Fruit fly (Drosophila melanogaster) whole organism, embryonic: Measurements from ENCODE around the gene Ns4.

Experiments
- ATbp ChIP-seq: fragments of 200-800 bp; sonication (Bioruptor generic); optimal IDR thresholded peaks from 2 replicates; lab custom pipeline; 2017; ENCODE audit warnings: missing biosample characterization, mild to moderate bottlenecking, missing genetic modification characterization, missing genetic modification reagents
- Abd-B ChIP-seq: fragments of 200-800 bp; sonication (Bioruptor generic); optimal IDR thresholded peaks from 2 replicates; lab custom pipeline; 2018; ENCODE audit warnings: missing biosample characterization, mild to moderate bottlenecking, missing genetic modification characterization, moderate library complexity
- Atf3 ChIP-seq: fragments of 200-800 bp; sonication (Bioruptor generic); optimal IDR thresholded peaks from 3 replicates; lab custom pipeline; 2016; ENCODE audit warnings: missing biosample characterization, missing genetic modification characterization
- CG10267 ChIP-seq: fragments of 200-800 bp; sonication (Bioruptor generic); optimal IDR thresholded peaks from 2 replicates; lab custom pipeline; 2018; ENCODE audit warnings: missing biosample characterization, mild to moderate bottlenecking, missing genetic modification characterization, moderate library complexity
- CG10321 ChIP-seq: fragments of 200-800 bp; sonication (Bioruptor generic); IDR thresholded peaks from 2 replicates; pipeline ENCODE4 v1.3.6; 2022; ENCODE audit warnings: missing biosample characterization, missing genetic modification characterization
- CG10431 ChIP-seq: fragments of 200-800 bp; sonication (Bioruptor generic); optimal IDR thresholded peaks from 3 replicates; lab custom pipeline; 2018; ENCODE audit warnings: missing biosample characterization, mild to moderate bottlenecking, missing genetic modification characterization
- CG11398 ChIP-seq: fragments of 200-800 bp; sonication (Bioruptor generic); optimal IDR thresholded peaks from 2 replicates; lab custom pipeline; 2016; ENCODE audit warnings: missing biosample characterization, missing genetic modification characterization
- CG11695 ChIP-seq: fragments of 200-800 bp; sonication (Bioruptor generic); IDR thresholded peaks from 3 replicates; pipeline ENCODE4 v1.3.6; 2022; ENCODE audit warnings: missing biosample characterization, missing genetic modification characterization
- CG12104 ChIP-seq: fragments of 200-800 bp; sonication (Bioruptor generic); optimal IDR thresholded peaks from 3 replicates; lab custom pipeline; 2016; ENCODE audit warnings: missing biosample characterization, missing genetic modification characterization
- CG12219 ChIP-seq: fragments of 200-800 bp; sonication (Bioruptor generic); optimal IDR thresholded peaks from 3 replicates; lab custom pipeline; 2018; ENCODE audit warnings: missing biosample characterization, mild to moderate bottlenecking, missing genetic modification characterization
- CG13624 ChIP-seq: fragments of 200-800 bp; sonication (Bioruptor generic); optimal IDR thresholded peaks from 2 replicates; lab custom pipeline; 2016; ENCODE audit warnings: missing biosample characterization, missing genetic modification characterization
- CG14014 ChIP-seq: fragments of 200-800 bp; sonication (Bioruptor generic); IDR thresholded peaks from 2 replicates; pipeline ENCODE4 v1.3.6; 2022; ENCODE audit warnings: missing biosample characterization, missing genetic modification characterization
- CG15479 ChIP-seq: fragments of 200-800 bp; sonication (Bioruptor generic); optimal IDR thresholded peaks from 3 replicates; lab custom pipeline; 2019; ENCODE audit warnings: missing biosample characterization, mild to moderate bottlenecking, missing genetic modification characterization, moderate library complexity
- CG17361 ChIP-seq: fragments of 200-800 bp; sonication (Bioruptor generic); IDR thresholded peaks from 3 replicates; pipeline ENCODE4 v1.3.6; 2022; ENCODE audit warnings: missing biosample characterization, missing genetic modification characterization
- CG18476 ChIP-seq: fragments of 200-800 bp; sonication (Bioruptor generic); optimal IDR thresholded peaks from 2 replicates; lab custom pipeline; 2016; ENCODE audit warnings: missing biosample characterization, mild to moderate bottlenecking, missing genetic modification characterization
- CG18619 ChIP-seq: fragments of 200-800 bp; sonication (Bioruptor generic); optimal IDR thresholded peaks from 3 replicates; lab custom pipeline; 2017; ENCODE audit warnings: missing biosample characterization, mild to moderate bottlenecking, missing genetic modification characterization
- CG31388 ChIP-seq: fragments of 200-800 bp; sonication (Bioruptor generic); optimal IDR thresholded peaks from 2 replicates; lab custom pipeline; 2016; ENCODE audit warnings: missing biosample characterization, missing genetic modification characterization
- CG3838 ChIP-seq: fragments of 200-800 bp; sonication (Bioruptor generic); optimal IDR thresholded peaks from 3 replicates; lab custom pipeline; 2016; ENCODE audit warnings: missing biosample characterization, missing genetic modification characterization
- CG43689 ChIP-seq: fragments of 200-800 bp; sonication (Bioruptor generic); IDR thresholded peaks from 2 replicates; pipeline ENCODE4 v1.3.6; 2022; ENCODE audit warnings: missing biosample characterization, missing genetic modification characterization
- CG6272 ChIP-seq: fragments of 200-800 bp; sonication (Bioruptor generic); IDR thresholded peaks from 2 replicates; pipeline ENCODE4 v1.3.6; 2022; ENCODE audit warnings: missing biosample characterization, missing genetic modification characterization
- CG6765 ChIP-seq: fragments of 200-800 bp; sonication (Bioruptor generic); optimal IDR thresholded peaks from 3 replicates; lab custom pipeline; 2017; ENCODE audit warnings: missing biosample characterization, mild to moderate bottlenecking, missing genetic modification characterization
- CG7556 ChIP-seq: fragments of 200-800 bp; sonication (Bioruptor generic); optimal IDR thresholded peaks from 2 replicates; lab custom pipeline; 2017; ENCODE audit warnings: missing biosample characterization, mild to moderate bottlenecking, missing genetic modification characterization
- CG8478 ChIP-seq: fragments of >200 bp; optimal IDR thresholded peaks from 2 replicates; lab custom pipeline; 2018
- Dip3 ChIP-seq: fragments of 200-800 bp; sonication (Bioruptor generic); optimal IDR thresholded peaks from 3 replicates; lab custom pipeline; 2016; ENCODE audit warnings: missing biosample characterization, missing genetic modification characterization
- Doc2 ChIP-seq: fragments of 200-800 bp; sonication (Bioruptor generic); IDR thresholded peaks from 2 replicates; pipeline ENCODE4 v1.3.6; 2022; ENCODE audit warnings: missing biosample characterization, missing genetic modification characterization
- Ets97D ChIP-seq: fragments of 200-800 bp; sonication (Bioruptor generic); optimal IDR thresholded peaks from 3 replicates; lab custom pipeline; 2016; ENCODE audit warnings: missing biosample characterization, missing genetic modification characterization
- Hsf ChIP-seq: fragments of 200-800 bp; sonication (Bioruptor generic); optimal IDR thresholded peaks from 3 replicates; lab custom pipeline; 2016; ENCODE audit warnings: missing biosample characterization, missing genetic modification characterization
- Lhr ChIP-seq: fragments of 200-800 bp; sonication (Bioruptor generic); optimal IDR thresholded peaks from 3 replicates; lab custom pipeline; 2017; ENCODE audit warnings: mild to moderate bottlenecking, missing biosample characterization, missing genetic modification reagents, missing genetic modification characterization
- NC2β ChIP-seq: fragments of 200-800 bp; sonication (Bioruptor generic); optimal IDR thresholded peaks from 2 replicates; lab custom pipeline; 2016; ENCODE audit warnings: missing biosample characterization, missing genetic modification characterization
- Tbp ChIP-seq: fragments of >200 bp; optimal IDR thresholded peaks from 2 replicates; lab custom pipeline; 2018; ENCODE audit warnings: missing biosample characterization, missing genetic modification characterization
- ab ChIP-seq: fragments of 200-800 bp; sonication (Bioruptor generic); optimal IDR thresholded peaks from 2 replicates; lab custom pipeline; 2016; ENCODE audit warnings: missing biosample characterization, missing genetic modification characterization
- btn ChIP-seq: fragments of 200-800 bp; sonication (Bioruptor generic); optimal IDR thresholded peaks from 2 replicates; lab custom pipeline; 2016; ENCODE audit warnings: missing biosample characterization, missing genetic modification characterization
- cwo ChIP-seq: fragments of 200-800 bp; sonication (Bioruptor generic); optimal IDR thresholded peaks from 3 replicates; lab custom pipeline; 2017; ENCODE audit warnings: missing biosample characterization, missing genetic modification characterization, mild to moderate bottlenecking, moderate library complexity, missing genetic modification reagents
- da ChIP-seq: fragments of 200-800 bp; sonication (Bioruptor generic); optimal IDR thresholded peaks from 2 replicates; lab custom pipeline; 2016; ENCODE audit warnings: missing biosample characterization, missing genetic modification characterization
- dmrt11E ChIP-seq: fragments of 200-800 bp; sonication (Bioruptor generic); optimal IDR thresholded peaks from 3 replicates; lab custom pipeline; 2018; ENCODE audit warnings: missing biosample characterization, mild to moderate bottlenecking, missing genetic modification characterization, moderate library complexity
- eve ChIP-seq, 2 experiments: fragments of >200 bp; optimal IDR thresholded peaks; 2 replicates each; lab custom pipeline; 2017; ENCODE audit warnings: missing biosample characterization in 2 of 2, missing genetic modification characterization in 2 of 2
- fu2 ChIP-seq: fragments of 200-800 bp; sonication (Bioruptor generic); optimal IDR thresholded peaks from 2 replicates; lab custom pipeline; 2016; ENCODE audit warnings: missing biosample characterization, missing genetic modification characterization
- gt ChIP-seq: fragments of 200-800 bp; sonication (Bioruptor generic); IDR thresholded peaks from 2 replicates; pipeline ENCODE4 v1.3.6; 2022; ENCODE audit warnings: missing biosample characterization, missing genetic modification characterization
- jumu ChIP-seq: fragments of 200-800 bp; sonication (Bioruptor generic); optimal IDR thresholded peaks from 3 replicates; lab custom pipeline; 2016; ENCODE audit warnings: missing biosample characterization, missing genetic modification characterization
- mld ChIP-seq: fragments of 200-800 bp; sonication (Bioruptor generic); IDR thresholded peaks from 3 replicates; pipeline ENCODE4 v1.3.6; 2022; ENCODE audit warnings: missing biosample characterization, missing genetic modification characterization; ENCODE audit not compliant: partially characterized antibody
- pho ChIP-seq: fragments of 200-800 bp; sonication (Bioruptor generic); optimal IDR thresholded peaks from 2 replicates; lab custom pipeline; 2016; ENCODE audit warnings: missing biosample characterization, missing genetic modification characterization
- shn ChIP-seq: fragments of 200-800 bp; sonication (Bioruptor generic); optimal IDR thresholded peaks from 3 replicates; lab custom pipeline; 2016; ENCODE audit warnings: missing biosample characterization, missing genetic modification characterization
- sr ChIP-seq: fragments of 200-800 bp; sonication (Bioruptor generic); IDR thresholded peaks from 3 replicates; pipeline ENCODE4 v1.3.6; 2022; ENCODE audit warnings: missing biosample characterization, missing genetic modification characterization
- sug ChIP-seq: fragments of 200-800 bp; optimal IDR thresholded peaks from 2 replicates; lab custom pipeline; 2019; ENCODE audit warnings: missing biosample characterization, mild to moderate bottlenecking, missing genetic modification characterization, moderate library complexity
- tll ChIP-seq, 2 experiments: fragments of 200-800 bp in 1 of 2; fragments of >200 bp in 1 of 2; sonication (Bioruptor generic) in 1 of 2; optimal IDR thresholded peaks; 2 replicates each; lab custom pipeline; 2017 to 2019; ENCODE audit warnings: missing biosample characterization in 2 of 2, missing genetic modification characterization in 2 of 2, mild to moderate bottlenecking in 1 of 2, moderate library complexity in 1 of 2
- ttk ChIP-seq: fragments of 200-800 bp; sonication (Bioruptor generic); IDR thresholded peaks from 2 replicates; pipeline ENCODE4 v2.1.2; 2022; ENCODE audit warnings: missing biosample characterization, missing genetic modification characterization
- tup ChIP-seq: fragments of 200-800 bp; sonication (Bioruptor generic); optimal IDR thresholded peaks from 2 replicates; lab custom pipeline; 2016; ENCODE audit warnings: missing biosample characterization, mild to moderate bottlenecking, missing genetic modification characterization, moderate library complexity
- vvl ChIP-seq: fragments of 200-800 bp; sonication (Bioruptor generic); IDR thresholded peaks from 2 replicates; pipeline ENCODE4 v1.3.6; 2022; ENCODE audit warnings: missing biosample characterization, missing genetic modification characterization
- zen ChIP-seq: fragments of 200-800 bp; sonication (Bioruptor generic); optimal IDR thresholded peaks from 3 replicates; lab custom pipeline; 2018; ENCODE audit warnings: missing biosample characterization, mild to moderate bottlenecking, missing genetic modification characterization, moderate library complexity

Gene Ns4

DNA sequence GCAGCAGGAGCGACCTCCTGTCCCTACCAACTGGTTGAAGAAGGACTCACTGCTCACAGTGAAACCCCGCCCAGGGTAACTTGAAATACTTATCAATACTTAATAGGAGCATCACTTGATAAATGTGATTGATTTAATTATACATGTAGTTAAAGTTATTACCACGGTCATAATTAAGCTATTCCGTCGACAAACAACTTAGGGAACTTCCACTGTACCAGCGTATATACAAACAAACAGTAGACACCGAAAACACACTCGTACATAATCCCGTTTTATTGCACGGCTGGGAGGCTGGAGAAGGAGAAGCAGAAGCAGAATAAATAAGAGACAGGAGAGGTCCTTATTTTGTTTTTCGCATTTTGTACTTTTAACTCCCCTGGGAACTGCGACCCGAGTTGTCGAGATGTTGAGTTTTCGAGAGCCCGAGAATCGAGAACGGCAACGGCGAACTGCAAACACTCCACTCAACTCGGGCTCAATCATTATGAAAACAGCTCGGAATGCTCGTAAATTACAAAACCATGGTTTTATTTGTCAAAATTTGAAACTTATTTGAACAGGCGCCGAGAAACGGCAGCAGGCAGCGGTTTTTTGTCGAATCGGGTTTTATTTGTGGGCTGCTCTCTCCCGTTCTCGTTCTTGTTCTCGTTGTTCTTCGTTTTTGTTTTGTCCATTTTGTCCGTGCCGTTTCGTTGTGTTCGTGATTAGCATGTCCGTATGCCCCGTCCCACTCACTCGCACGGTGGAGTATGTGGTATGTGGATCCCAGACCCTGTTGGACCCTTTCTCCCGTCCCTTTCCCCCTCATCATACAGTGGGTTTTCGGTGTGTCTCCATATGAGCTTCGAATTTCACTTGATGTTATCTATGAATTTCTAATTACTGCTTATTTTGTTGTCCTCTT lies 48.0 kb downstream of the Ns4 start (continued):
- TF ChIP-seq CG7556 (GFP tag; lab: Kevin White, UChicago) (peak; percentile 86), eve (GFP tag; optimal IDR thresholded peaks at IDR 0.05; lab: Kevin White, UChicago) (peak in 1 of 2 experiments; percentile 8), CG10431 (no peak), sug (peak; percentile 71), ab (GFP tag; lab: Kevin White, UChicago) (no peak), da (GFP tag; lab: Kevin White, UChicago) (peak; percentile 43), CG15479 (GFP tag; lab: Kevin White, UChicago) (no peak), tll (GFP tag; optimal IDR thresholded peaks at IDR 0.05; lab: Kevin White, UChicago) (peak in 1 of 2 experiments; percentile 59), NC2β (GFP tag; lab: Kevin White, UChicago) (peak; percentile 63), CG6765 (GFP tag; lab: Kevin White, UChicago) (peak; percentile 54), CG3838 (GFP tag; lab: Kevin White, UChicago) (no peak), CG11695 (GFP tag; lab: Robert Waterston, UW) (peak; percentile 71; the same call in 1 of the 3 replicates), ATbp (GFP tag; lab: Kevin White, UChicago) (peak; percentile 52), Tbp (no peak), CG8478 (no peak), CG14014 (GFP tag; lab: Robert Waterston, UW) (peak; percentile 82), CG13624 (GFP tag; lab: Kevin White, UChicago) (peak; percentile 86), tup (GFP tag; lab: Kevin White, UChicago) (peak; percentile 22), Atf3 (GFP tag; lab: Kevin White, UChicago) (peak; percentile 18), pho (GFP tag; lab: Kevin White, UChicago) (peak; percentile 80), fu2 (GFP tag; lab: Kevin White, UChicago) (peak; percentile 73), CG12219 (GFP tag; lab: Kevin White, UChicago) (peak; percentile 75), CG17361 (GFP tag; lab: Robert Waterston, UW) (peak; percentile 60; the same call in 2 of the 3 replicates), Lhr (GFP tag; lab: Kevin White, UChicago) (no peak), btn (GFP tag; lab: Kevin White, UChicago) (peak; percentile 61), jumu (GFP tag; lab: Kevin White, UChicago) (peak; percentile 83), zen (tag; lab: Kevin White, UChicago) (peak; percentile 62), Abd-B (GFP tag; lab: Kevin White, UChicago) (peak; percentile 68), mld (GFP tag; lab: Robert Waterston, UW) (no peak), vvl (GFP tag; lab: Robert Waterston, UW) (peak; percentile 89), CG43689 (GFP tag; lab: Robert Waterston, UW) (peak; percentile 53; the same call in 1 of the 2 replicates), CG18619 (GFP tag; lab: Kevin White, UChicago) (peak; percentile 66), CG10321 (GFP tag; lab: Robert Waterston, UW) (0 out of 2 replicates have a peak, but pooled peaks have one; percentile 33), ttk (GFP tag; lab: Robert Waterston, UW) (peak; percentile 59; the same call in 1 of the 2 replicates), CG10267 (tag; lab: Kevin White, UChicago) (peak; percentile 60), CG11398 (peak; percentile 72), CG12104 (GFP tag; lab: Kevin White, UChicago) (peak; percentile 55), gt (GFP tag; lab: Robert Waterston, UW) (no peak), Ets97D (GFP tag; lab: Kevin White, UChicago) (peak; percentile 25), shn (GFP tag; lab: Kevin White, UChicago) (peak; percentile 56), CG6272 (peak; percentile 48; the same call in 1 of the 2 replicates), CG31388 (GFP tag; lab: Kevin White, UChicago) (no peak), Dip3 (GFP tag; lab: Kevin White, UChicago) (peak; percentile 81), Doc2 (no peak), dmrt11E (tag; lab: Kevin White, UChicago) (peak; percentile 68), cwo (GFP tag; lab: Kevin White, UChicago) (peak; percentile 83), CG18476 (peak; percentile 53), sr (no peak), Hsf (GFP tag; lab: Kevin White, UChicago) (peak; percentile 82)
